Fruit fly (Drosophila melanogaster): Measurements from ENCODE around the gene Pi3K92E.

Pi3K92E gene

DNA sequence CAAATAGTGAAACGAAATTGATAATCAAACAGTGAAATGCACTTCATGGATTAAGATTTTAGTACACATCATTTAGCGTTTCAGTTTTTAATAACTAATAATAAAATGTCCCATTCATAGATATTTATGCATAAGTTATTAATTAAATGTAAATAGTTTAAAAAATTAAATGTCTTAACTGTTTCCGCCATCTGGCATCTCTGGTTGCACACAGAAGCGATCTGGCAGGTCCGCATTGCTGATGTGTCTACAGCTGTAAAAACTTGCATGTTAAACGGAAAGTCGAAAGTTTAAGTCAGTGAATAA is 46.1 kb downstream of the Pi3K92E start, which contains the start of gene Srp72 (continued):
- TF ChIP-seq CG7556 (GFP tag; optimal IDR thresholded peaks at IDR 0.05) = no peak
- TF ChIP-seq odd (GFP tag; optimal IDR thresholded peaks at IDR 0.05) = no peak
- no peak for TF ChIP-seq insv (GFP tag; optimal IDR thresholded peaks at IDR 0.05)
- TF ChIP-seq CkIIα-i1 (GFP tag; IDR thresholded peaks at IDR 0.05) = no peak
- no peak for TF ChIP-seq CG2889 (GFP tag; IDR thresholded peaks at IDR 0.05)
- peak; percentile 10 for TF ChIP-seq Dp (GFP tag; optimal IDR thresholded peaks at IDR 0.05)
- TF ChIP-seq CG8388 (GFP tag; optimal IDR thresholded peaks at IDR 0.05) = peak; percentile 42
- TF ChIP-seq nau (GFP tag; optimal IDR thresholded peaks at IDR 0.05) = no peak
- no peak for TF ChIP-seq CG10321 (GFP tag; IDR thresholded peaks at IDR 0.05)
- peak; percentile 41; the same call in 1 of the 2 replicates for TF ChIP-seq Xrp1 (GFP tag; IDR thresholded peaks at IDR 0.05)
- TF ChIP-seq CG11504 (tag; optimal IDR thresholded peaks at IDR 0.05) = peak; percentile 55
- TF ChIP-seq CG4617 (GFP tag; optimal IDR thresholded peaks at IDR 0.05; ENCODE audit: borderline replicate concordance) = peak; percentile 11
- TF ChIP-seq CG7271 (tag; optimal IDR thresholded peaks at IDR 0.05) = no peak
- no peak for TF ChIP-seq Sry-δ (GFP tag; optimal IDR thresholded peaks at IDR 0.05)
- no peak for TF ChIP-seq C15 (GFP tag; IDR thresholded peaks at IDR 0.05)
- TF ChIP-seq luna (GFP tag; optimal IDR thresholded peaks at IDR 0.05) = no peak
- peak; percentile 42 for TF ChIP-seq CG3281 (GFP tag; optimal IDR thresholded peaks at IDR 0.05)
- TF ChIP-seq Lhr (GFP tag; optimal IDR thresholded peaks at IDR 0.05) = peak; percentile 26
- no peak for TF ChIP-seq CG43689 (GFP tag; IDR thresholded peaks at IDR 0.05)
- no peak for TF ChIP-seq wor (GFP tag; IDR thresholded peaks at IDR 0.05)
- TF ChIP-seq tgo (GFP tag; IDR thresholded peaks at IDR 0.05) = peak; percentile 27; the same call in 1 of the 3 replicates
- no peak for TF ChIP-seq CG12744 (GFP tag; optimal IDR thresholded peaks at IDR 0.05)
- TF ChIP-seq CG14965 (GFP tag; optimal IDR thresholded peaks at IDR 0.05; ENCODE audit: borderline replicate concordance) = no peak
- peak; percentile 85 for TF ChIP-seq phol (tag; optimal IDR thresholded peaks at IDR 0.05)
- peak; percentile 39 for TF ChIP-seq CG17802 (tag; optimal IDR thresholded peaks at IDR 0.05)
- TF ChIP-seq B-H2 (GFP tag; optimal IDR thresholded peaks at IDR 0.05) = no peak
- no peak for TF ChIP-seq CG4730 (GFP tag; IDR thresholded peaks at IDR 0.05)
- no peak for TF ChIP-seq ewg (GFP tag; optimal IDR thresholded peaks at IDR 0.05)
- TF ChIP-seq Lpt (GFP tag; optimal IDR thresholded peaks at IDR 0.05) = no peak
- peak; percentile 45 for TF ChIP-seq unpg (GFP tag; optimal IDR thresholded peaks at IDR 0.05)
- TF ChIP-seq gro (GFP tag; optimal IDR thresholded peaks at IDR 0.05) = no peak
- no peak for TF ChIP-seq E2f1 (GFP tag; IDR thresholded peaks at IDR 0.05)
- TF ChIP-seq ems (GFP tag; optimal IDR thresholded peaks at IDR 0.05) = no peak
- no peak for TF ChIP-seq CG2202 (tag; optimal IDR thresholded peaks at IDR 0.05)
- TF ChIP-seq fru (optimal IDR thresholded peaks at IDR 0.05) = no peak
- TF ChIP-seq CG4328 (GFP tag; optimal IDR thresholded peaks at IDR 0.05) = peak; percentile 29
- peak; percentile 47; the same call in 1 of the 2 replicates for TF ChIP-seq Atf6 (GFP tag; IDR thresholded peaks at IDR 0.05)
- TF ChIP-seq Meics (GFP tag; optimal IDR thresholded peaks at IDR 0.05) = peak; percentile 55
- no peak for TF ChIP-seq cas (GFP tag; IDR thresholded peaks at IDR 0.05)
- TF ChIP-seq lab (GFP tag; optimal IDR thresholded peaks at IDR 0.05) = peak; percentile 58
- TF ChIP-seq z (GFP tag; IDR thresholded peaks at IDR 0.05) = no peak
- TF ChIP-seq sd (tag; optimal IDR thresholded peaks at IDR 0.05) = peak; percentile 33
- peak; percentile 15 for TF ChIP-seq PHDP (tag; optimal IDR thresholded peaks at IDR 0.05)
- no peak for TF ChIP-seq Trl (optimal IDR thresholded peaks at IDR 0.05)
- TF ChIP-seq Trl (GFP tag; optimal IDR thresholded peaks at IDR 0.05) = peak; percentile 0
- TF ChIP-seq slou (GFP tag; optimal IDR thresholded peaks at IDR 0.05) = no peak
- TF ChIP-seq org-1 (GFP tag; optimal IDR thresholded peaks at IDR 0.05) = no peak
- no peak for TF ChIP-seq Adf1 (GFP tag; IDR thresholded peaks at IDR 0.05)
- no peak for TF ChIP-seq HmgD (GFP tag; optimal IDR thresholded peaks at IDR 0.05)
- peak; percentile 86 for TF ChIP-seq Med (GFP tag)
- no peak for TF ChIP-seq Ets97D (GFP tag; optimal IDR thresholded peaks at IDR 0.05)
- no peak for TF ChIP-seq Hmx (GFP tag; optimal IDR thresholded peaks at IDR 0.05)
- peak; percentile 14; the same call in 1 of the 3 replicates for TF ChIP-seq CG7357 (GFP tag; IDR thresholded peaks at IDR 0.05)

All from whole organism, embryonic.